Fruit fly (Drosophila melanogaster) Kc167 (cell line): ENCODE measurements around the gene CG16974.

Source experiments
- Sin3A ChIP-seq: fragments of >200 bp; optimal IDR thresholded peaks from 2 replicates; lab custom pipeline; 2018; ENCODE audit warnings: missing external identifiers
- insv ChIP-seq: fragments of >200 bp; optimal IDR thresholded peaks from 3 replicates; lab custom pipeline; 2018; ENCODE audit warnings: missing external identifiers

- TF ChIP-seq insv (lab: Kevin White, UChicago) (no peak), Sin3A (lab: Kevin White, UChicago) (no peak)
Measured at dm6 chr2L:13182415-13182814, 9.4 kb downstream of the CG16974 start, which contains the start of gene Mgat3.
